Worm (Caenorhabditis elegans) whole organism, L1 larva: Measurements from ENCODE around the gene mec-17.

ENCODE experiments used
- C16A3.4 ChIP-seq: fragments of 150-350 bp; optimal IDR thresholded peaks from 2 replicates; lab custom pipeline; 2014; ENCODE audit warnings: missing biosample characterization, missing genetic modification characterization
- F16B12.6 ChIP-seq: fragments of 150-350 bp; optimal IDR thresholded peaks from 2 replicates; lab custom pipeline; 2014; ENCODE audit warnings: missing biosample characterization, missing genetic modification characterization
- Y116A8C.19 ChIP-seq: sonication (generic microtip); optimal IDR thresholded peaks from 2 replicates; lab custom pipeline; 2016; ENCODE audit warnings: missing compliant biosample characterization, missing genetic modification characterization, borderline replicate concordance
- aly-2 ChIP-seq: fragments of 150-350 bp; optimal IDR thresholded peaks from 2 replicates; lab custom pipeline; 2014; ENCODE audit warnings: missing biosample characterization, missing genetic modification characterization
- ama-1 ChIP-seq: fragments of 150-350 bp; optimal IDR thresholded peaks from 2 replicates; lab custom pipeline; 2014
- blmp-1 ChIP-seq: fragments of 150-350 bp; optimal IDR thresholded peaks from 2 replicates; lab custom pipeline; 2014; ENCODE audit warnings: missing biosample characterization, missing genetic modification characterization
- ceh-82 ChIP-seq, 3 experiments: fragments of 150-350 bp in 1 of 3; sonication (generic microtip) in 2 of 3; optimal IDR thresholded peaks; 2 replicates each; lab custom pipeline; 2014 to 2017; ENCODE audit warnings: missing biosample characterization in 3 of 3, missing genetic modification characterization in 3 of 3
- elt-3 ChIP-seq, 6 experiments: fragments of 150-350 bp in 1 of 6; sonication (generic microtip); optimal IDR thresholded peaks; 2 replicates each; lab custom pipeline; 2017 to 2018; ENCODE audit warnings: missing biosample characterization in 6 of 6, missing genetic modification characterization in 6 of 6, inconsistent platforms in 1 of 6
- ets-5 ChIP-seq: fragments of 200-800 bp; sonication (Bioruptor generic); IDR thresholded peaks from 2 replicates; pipeline ENCODE4 v1.3.6; 2022; ENCODE audit warnings: missing genetic modification characterization, missing compliant biosample characterization
- fkh-4 ChIP-seq: sonication (generic microtip); optimal IDR thresholded peaks from 2 replicates; lab custom pipeline; 2016; ENCODE audit warnings: missing compliant biosample characterization, missing genetic modification characterization, borderline replicate concordance
- fkh-8 ChIP-seq: sonication (generic microtip); optimal IDR thresholded peaks from 2 replicates; lab custom pipeline; 2016; ENCODE audit warnings: mild to moderate bottlenecking, missing genetic modification characterization, missing compliant biosample characterization
- fos-1 ChIP-seq: fragments of 150-350 bp; optimal IDR thresholded peaks from 2 replicates; lab custom pipeline; 2014; ENCODE audit warnings: missing biosample characterization, missing genetic modification characterization
- grh-1 ChIP-seq: fragments of 200-800 bp; sonication (Bioruptor generic); IDR thresholded peaks from 2 replicates; pipeline ENCODE4 v1.3.6; 2022; ENCODE audit warnings: missing genetic modification reagents, missing genetic modification characterization, missing compliant biosample characterization
- irx-1 ChIP-seq: sonication (generic microtip); optimal IDR thresholded peaks from 2 replicates; lab custom pipeline; 2016; ENCODE audit warnings: missing genetic modification characterization, missing compliant biosample characterization
- jun-1 ChIP-seq: fragments of 150-350 bp; optimal IDR thresholded peaks from 2 replicates; lab custom pipeline; 2014; ENCODE audit warnings: missing biosample characterization, missing genetic modification reagents, missing genetic modification characterization
- lin-14 ChIP-seq: fragments of 200-800 bp; sonication (Bioruptor generic); optimal IDR thresholded peaks from 2 replicates; lab custom pipeline; 2018; ENCODE audit warnings: mild to moderate bottlenecking, missing genetic modification characterization, moderate library complexity, missing compliant biosample characterization
- lin-35 ChIP-seq, 2 experiments: fragments of 150-350 bp; optimal IDR thresholded peaks; 2 replicates each; lab custom pipeline; 2014; ENCODE audit warnings: missing biosample characterization in 2 of 2, missing genetic modification characterization in 2 of 2, missing genetic modification reagents in 2 of 2
- lir-3 ChIP-seq: sonication (generic microtip); optimal IDR thresholded peaks from 2 replicates; lab custom pipeline; 2016; ENCODE audit warnings: mild to moderate bottlenecking, missing genetic modification characterization, moderate library complexity, missing compliant biosample characterization; ENCODE audit not compliant: poor library complexity
- lsy-2 ChIP-seq, 2 experiments: fragments of 150-350 bp; optimal IDR thresholded peaks; 2 replicates each; lab custom pipeline; 2014; ENCODE audit warnings: missing biosample characterization in 2 of 2, missing genetic modification characterization in 2 of 2
- mab-9 ChIP-seq: fragments of 200-800 bp; sonication (Bioruptor generic); IDR thresholded peaks from 2 replicates; pipeline ENCODE4 v1.3.6; 2022; ENCODE audit warnings: missing genetic modification reagents, missing genetic modification characterization, missing compliant biosample characterization
- mdl-1 ChIP-seq, 2 experiments: fragments of 150-350 bp; optimal IDR thresholded peaks; 2 replicates each; lab custom pipeline; 2014 to 2017; ENCODE audit warnings: missing biosample characterization in 2 of 2, missing genetic modification characterization in 2 of 2, inconsistent platforms in 1 of 2
- mef-2 ChIP-seq: fragments of 150-350 bp; optimal IDR thresholded peaks from 2 replicates; lab custom pipeline; 2014; ENCODE audit warnings: missing biosample characterization, missing genetic modification characterization
- mep-1 ChIP-seq: fragments of 150-350 bp; optimal IDR thresholded peaks from 2 replicates; lab custom pipeline; 2014; ENCODE audit warnings: missing biosample characterization, missing genetic modification characterization
- nhr-11 ChIP-seq: fragments of 150-350 bp; optimal IDR thresholded peaks from 2 replicates; lab custom pipeline; 2014; ENCODE audit warnings: missing biosample characterization, missing genetic modification characterization
- nhr-19 ChIP-seq: fragments of 200-800 bp; sonication (Bioruptor generic); conservative IDR thresholded peaks from 2 replicates; pipeline ENCODE4 v1.3.6; 2022; ENCODE audit warnings: missing genetic modification characterization, missing compliant biosample characterization
- nhr-20 ChIP-seq: sonication (generic microtip); optimal IDR thresholded peaks from 2 replicates; lab custom pipeline; 2016; ENCODE audit warnings: mild to moderate bottlenecking, missing genetic modification characterization, missing compliant biosample characterization
- nhr-28 ChIP-seq: fragments of 150-350 bp; optimal IDR thresholded peaks from 2 replicates; lab custom pipeline; 2014; ENCODE audit warnings: missing biosample characterization, missing genetic modification characterization
- nhr-47 ChIP-seq: sonication (generic microtip); optimal IDR thresholded peaks from 2 replicates; lab custom pipeline; 2016; ENCODE audit warnings: mild to moderate bottlenecking, missing genetic modification characterization, moderate library complexity, missing compliant biosample characterization
- nhr-71 ChIP-seq: sonication (generic microtip); optimal IDR thresholded peaks from 2 replicates; lab custom pipeline; 2016; ENCODE audit warnings: mild to moderate bottlenecking, missing genetic modification characterization, moderate library complexity, missing compliant biosample characterization
- nhr-77 ChIP-seq: fragments of 150-350 bp; optimal IDR thresholded peaks from 2 replicates; lab custom pipeline; 2014; ENCODE audit warnings: missing biosample characterization, missing genetic modification characterization
- nhr-84 ChIP-seq: sonication (generic microtip); optimal IDR thresholded peaks from 2 replicates; lab custom pipeline; 2017; ENCODE audit warnings: missing biosample characterization, missing genetic modification characterization
- nhr-85 ChIP-seq: sonication (generic microtip); peaks from one replicate; lab custom pipeline; 2016; ENCODE audit warnings: missing genetic modification characterization, inconsistent platforms, missing compliant biosample characterization
- nhr-90 ChIP-seq: sonication (generic microtip); optimal IDR thresholded peaks from 2 replicates; lab custom pipeline; 2016; ENCODE audit warnings: mild to moderate bottlenecking, missing genetic modification characterization, missing compliant biosample characterization; ENCODE audit not compliant: poor library complexity
- snu-23 ChIP-seq: sonication (generic microtip); optimal IDR thresholded peaks from 2 replicates; lab custom pipeline; 2016; ENCODE audit warnings: missing genetic modification characterization, missing compliant biosample characterization
- sup-37 ChIP-seq: fragments of 200-800 bp; sonication (Bioruptor generic); optimal IDR thresholded peaks from 2 replicates; lab custom pipeline; 2018; ENCODE audit warnings: mild to moderate bottlenecking, missing genetic modification characterization, missing compliant biosample characterization
- swsn-7 ChIP-seq: sonication (generic microtip); optimal IDR thresholded peaks from 2 replicates; lab custom pipeline; 2016; ENCODE audit warnings: missing genetic modification characterization, missing compliant biosample characterization
- tbx-2 ChIP-seq: sonication (generic microtip); optimal IDR thresholded peaks from 2 replicates; lab custom pipeline; 2016; ENCODE audit warnings: missing genetic modification characterization, missing compliant biosample characterization
- unc-86 ChIP-seq: sonication (generic microtip); optimal IDR thresholded peaks from 2 replicates; lab custom pipeline; 2016; ENCODE audit warnings: missing genetic modification characterization, missing compliant biosample characterization
- unc-98 ChIP-seq: fragments of 200-800 bp; sonication (Bioruptor generic); IDR thresholded peaks from 2 replicates; pipeline ENCODE4 v1.3.6; 2022; ENCODE audit warnings: missing genetic modification characterization, missing compliant biosample characterization
- xbp-1 ChIP-seq: sonication (generic microtip); optimal IDR thresholded peaks from 2 replicates; lab custom pipeline; 2016; ENCODE audit warnings: missing genetic modification characterization, missing compliant biosample characterization
- zip-4 ChIP-seq: fragments of 200-800 bp; sonication (Bioruptor generic); optimal IDR thresholded peaks from 2 replicates; lab custom pipeline; 2018; ENCODE audit warnings: mild to moderate bottlenecking, missing genetic modification characterization, moderate library complexity, missing compliant biosample characterization

The mec-17 gene

DNA sequence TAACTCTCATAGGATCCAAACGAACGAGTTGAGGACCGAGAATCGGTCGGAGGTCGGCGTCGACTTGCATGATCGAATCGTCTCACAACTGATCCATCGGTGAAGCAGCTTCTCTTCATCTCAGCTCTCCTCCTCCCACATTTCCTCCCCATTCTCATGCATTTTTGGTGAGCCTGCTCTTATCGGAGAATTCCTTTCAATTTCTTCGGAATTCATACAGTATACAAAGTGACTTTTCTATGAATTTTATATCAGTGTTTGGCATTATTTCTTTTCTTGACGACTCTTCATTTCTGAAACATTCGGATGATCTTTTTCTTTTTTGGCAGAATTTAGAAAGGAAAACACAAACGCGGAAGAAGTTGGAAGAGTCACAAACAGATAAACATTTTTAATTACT lies at the start of gene mec-17:
Gene mec-17 (minus strand): TSS at position 101 of the 400 bp plus-strand sequence.
- TF ChIP-seq grh-1 (GFP tag; lab: Robert Waterston, UW) (no peak), unc-86 (no peak), F16B12.6 (tag; lab: Kevin White, UChicago) (no peak), nhr-28 (no peak), swsn-7 (tag; lab: Kevin White, UChicago) (no peak), nhr-84 (tag; lab: Kevin White, UChicago) (no peak), xbp-1 (tag; lab: Kevin White, UChicago) (no peak), jun-1 (no peak), nhr-77 (tag; lab: Kevin White, UChicago) (no peak), fkh-8 (no peak), sup-37 (no peak), nhr-11 (no peak), Y116A8C.19 (tag; lab: Kevin White, UChicago) (no peak), unc-98 (GFP tag; lab: Robert Waterston, UW) (no peak), fos-1 (tag; lab: Kevin White, UChicago) (no peak), nhr-71 (tag; lab: Kevin White, UChicago) (no peak), ets-5 (GFP tag; lab: Robert Waterston, UW) (no peak)

DNA sequence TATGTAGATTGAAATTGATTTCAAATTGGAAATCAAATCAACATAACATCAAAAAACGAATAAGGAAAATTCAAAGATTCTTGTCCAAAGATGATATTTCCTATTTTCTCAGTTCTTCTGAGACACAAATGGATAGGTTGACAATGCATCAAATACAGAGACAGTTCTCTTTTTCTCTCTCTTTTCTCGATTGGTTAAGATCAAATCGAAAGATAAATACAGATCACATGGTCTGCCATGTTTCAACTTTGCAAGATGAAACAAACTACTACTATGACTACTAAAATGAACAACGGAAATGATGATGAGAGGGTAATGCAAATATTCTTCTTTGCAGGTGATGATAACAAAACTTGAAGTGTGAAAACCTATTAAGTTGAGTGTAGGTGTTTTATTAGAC lies 49.5 kb upstream of the mec-17 start:
- peak; percentile 39 to 70 for TF ChIP-seq lsy-2 (tag; optimal IDR thresholded peaks at IDR 0.05; lab: Kevin White, UChicago)
- TF ChIP-seq fkh-8, result no peak
- no peak for TF ChIP-seq fkh-4 (tag; lab: Kevin White, UChicago)
- peak; percentile 19 for TF ChIP-seq nhr-47 (tag; lab: Kevin White, UChicago)
- TF ChIP-seq ceh-82 (tag; optimal IDR thresholded peaks at IDR 0.05; lab: Kevin White, UChicago), result peak in 1 of 3 experiments; percentile 4
- TF ChIP-seq aly-2 (tag; lab: Kevin White, UChicago), result no peak
- TF ChIP-seq tbx-2 (tag; lab: Kevin White, UChicago), result peak; percentile 50
- TF ChIP-seq lir-3 (tag; lab: Kevin White, UChicago), result peak; percentile 11
- no peak for TF ChIP-seq zip-4 (GFP tag; lab: Kevin White, UChicago)
- TF ChIP-seq xbp-1 (tag; lab: Kevin White, UChicago), result no peak
- peak; percentile 73 for TF ChIP-seq nhr-90
- peak; percentile 79 for TF ChIP-seq mep-1 (tag; lab: Kevin White, UChicago)
- peak; percentile 54 for TF ChIP-seq nhr-19 (GFP tag; lab: Robert Waterston, UW)
- peak; percentile 86 for TF ChIP-seq nhr-20
- peak; percentile 91 for TF ChIP-seq lin-14 (GFP tag; lab: Kevin White, UChicago)
- TF ChIP-seq C16A3.4 (tag; lab: Kevin White, UChicago), result peak; percentile 58
- no peak for TF ChIP-seq nhr-84 (tag; lab: Kevin White, UChicago)
- TF ChIP-seq elt-3 (tag; optimal IDR thresholded peaks at IDR 0.05; lab: Kevin White, UChicago), result peak in 5 of 6 experiments; percentile 24 to 87 (median 81)
- peak; percentile 99 for TF ChIP-seq nhr-85
- no peak for TF ChIP-seq ama-1 (lab: Kevin White, UChicago)
- TF ChIP-seq lin-35 (GFP tag; optimal IDR thresholded peaks at IDR 0.05; lab: Kevin White, UChicago), result peak; percentile 15 to 48
- no peak for TF ChIP-seq mef-2 (tag; lab: Kevin White, UChicago)
- no peak for TF ChIP-seq mab-9
- peak; percentile 45 for TF ChIP-seq grh-1 (GFP tag; lab: Robert Waterston, UW)
- peak in 1 of 2 experiments; percentile 26 for TF ChIP-seq mdl-1 (tag; optimal IDR thresholded peaks at IDR 0.05; lab: Kevin White, UChicago)
- peak; percentile 77 for TF ChIP-seq blmp-1 (tag; lab: Kevin White, UChicago)
- TF ChIP-seq irx-1 (tag; lab: Kevin White, UChicago), result peak; percentile 12
- peak; percentile 82 for TF ChIP-seq nhr-71 (tag; lab: Kevin White, UChicago)
- peak; percentile 74 for TF ChIP-seq snu-23
- TF ChIP-seq, all 84 proteins: peak for 20
